Worm (Caenorhabditis elegans): ENCODE data around the gene T08G3.13.

Gene T08G3.13

DNA sequence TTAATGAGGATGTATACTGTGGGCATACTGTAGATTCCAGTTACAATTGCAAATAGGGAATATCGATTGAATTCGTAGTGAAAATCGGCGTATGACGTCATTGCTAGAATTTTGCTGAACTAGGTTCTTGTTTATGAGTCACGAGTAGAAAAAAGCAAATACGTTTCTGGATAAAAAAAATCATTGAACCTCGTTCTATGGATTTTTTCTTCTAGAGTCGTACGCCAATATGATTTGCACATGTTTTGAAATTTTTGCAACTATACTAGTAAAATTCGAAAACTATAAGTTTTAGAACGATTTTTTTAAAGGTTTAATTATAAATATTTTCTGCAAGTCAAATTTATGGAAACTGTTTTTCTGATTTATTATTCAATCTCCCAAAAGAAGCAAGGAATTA is 20.0 kb downstream of the T08G3.13 start, which contains the start of gene sru-44:
sru-44 (minus strand) TSS at position 101 of the 400 bp plus-strand sequence.
- TF ChIP-seq nhr-77 (tag; optimal IDR thresholded peaks at IDR 0.05) (no peak), crh-2 (tag; optimal IDR thresholded peaks at IDR 0.05) (no peak), nhr-10 (tag; optimal IDR thresholded peaks at IDR 0.05) (no peak), nhr-129 (tag; optimal IDR thresholded peaks at IDR 0.05) (no peak), ceh-82 (tag; optimal IDR thresholded peaks at IDR 0.05) (no peak), ZK546.5 (tag; optimal IDR thresholded peaks at IDR 0.05) (no peak), fos-1 (tag; optimal IDR thresholded peaks at IDR 0.05) (no peak), skn-1 (tag; optimal IDR thresholded peaks at IDR 0.05) (no peak), sma-9 (GFP tag; optimal IDR thresholded peaks at IDR 0.05) (no peak), sma-9 (tag; optimal IDR thresholded peaks at IDR 0.05) (no peak), nhr-21 (tag; optimal IDR thresholded peaks at IDR 0.05) (no peak), ztf-4 (tag; optimal IDR thresholded peaks at IDR 0.05) (no peak), F13H6.1 (tag; optimal IDR thresholded peaks at IDR 0.05) (no peak)

DNA sequence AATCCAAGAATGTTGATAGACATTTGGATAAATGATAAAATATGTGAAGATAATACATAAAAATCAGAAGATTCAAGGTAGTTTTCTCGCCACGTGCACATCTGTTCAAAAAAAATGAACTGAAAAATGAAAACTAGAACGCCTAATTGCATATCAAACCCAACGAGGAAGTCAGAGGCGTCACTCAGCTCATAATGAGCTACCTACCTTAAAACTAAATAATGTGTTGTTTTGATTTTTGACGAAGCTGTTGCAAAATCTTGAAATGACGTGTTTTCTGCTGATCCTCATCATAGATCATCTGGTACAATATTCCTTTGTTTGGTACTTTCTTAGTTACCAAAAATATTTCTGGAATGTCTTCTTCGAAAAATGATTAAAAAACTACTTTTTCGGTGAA is 23.1 kb downstream of the T08G3.13 start, which contains the start of gene srh-138:
srh-138 (minus strand) TSS at position 101 of the 400 bp plus-strand sequence.
- TF ChIP-seq sma-9 (GFP tag; optimal IDR thresholded peaks at IDR 0.05) (no peak), sma-9 (tag; optimal IDR thresholded peaks at IDR 0.05) (no peak), lin-13 (GFP tag; optimal IDR thresholded peaks at IDR 0.05) (no peak), ceh-82 (tag; optimal IDR thresholded peaks at IDR 0.05) (no peak), sma-3 (GFP tag; optimal IDR thresholded peaks at IDR 0.05) (no peak), nhr-11 (tag; optimal IDR thresholded peaks at IDR 0.05) (no peak), dmd-4 (tag; optimal IDR thresholded peaks at IDR 0.05) (no peak), aly-2 (tag; optimal IDR thresholded peaks at IDR 0.05) (no peak), unc-62 (GFP tag; optimal IDR thresholded peaks at IDR 0.05) (no peak), elt-1 (tag; optimal IDR thresholded peaks at IDR 0.05) (no peak), nhr-12 (tag; optimal IDR thresholded peaks at IDR 0.05) (no peak), nhr-77 (tag; optimal IDR thresholded peaks at IDR 0.05) (no peak), nhr-23 (tag; optimal IDR thresholded peaks at IDR 0.05) (no peak), zag-1 (tag; optimal IDR thresholded peaks at IDR 0.05) (no peak), R02D3.7 (tag; optimal IDR thresholded peaks at IDR 0.05) (no peak), egl-27 (tag; optimal IDR thresholded peaks at IDR 0.05) (no peak), nhr-129 (tag; optimal IDR thresholded peaks at IDR 0.05) (no peak)

DNA sequence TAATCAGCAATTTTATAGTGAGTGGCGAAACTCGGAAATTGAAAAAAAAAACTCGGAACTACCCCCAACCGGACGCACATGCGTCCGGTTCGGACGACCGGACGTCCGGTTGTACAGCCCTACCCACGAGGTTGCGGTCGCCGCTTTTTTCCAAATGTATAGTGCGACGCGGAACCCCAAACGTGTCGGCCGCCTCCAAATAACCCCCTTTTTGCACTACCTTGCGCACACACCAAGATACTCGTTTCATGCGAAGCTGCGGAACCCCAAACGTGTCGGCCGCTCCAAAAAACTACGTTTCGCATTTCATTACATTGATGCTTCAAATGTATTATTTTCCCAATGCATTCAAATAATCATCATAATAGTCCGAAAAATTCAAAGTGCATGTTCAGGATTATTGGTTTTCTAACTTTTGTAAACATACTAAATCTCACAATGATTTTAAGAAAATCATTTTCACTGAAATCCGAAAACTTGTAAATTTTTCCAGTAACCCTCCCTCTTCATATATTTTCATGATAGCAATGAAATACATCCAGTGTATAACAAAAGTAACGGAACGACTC is 24.2 kb downstream of the T08G3.13 start, which contains the start of gene srw-35:
srw-35 (plus strand) TSS at position 519 of the 569 bp plus-strand sequence.
- TF ChIP-seq unc-39 (tag; optimal IDR thresholded peaks at IDR 0.05) (no peak), fos-1 (tag; optimal IDR thresholded peaks at IDR 0.05) (no peak), dmd-4 (tag; optimal IDR thresholded peaks at IDR 0.05) (no peak), sma-9 (GFP tag; optimal IDR thresholded peaks at IDR 0.05) (no peak), sma-9 (tag; optimal IDR thresholded peaks at IDR 0.05) (no peak), nhr-12 (tag; optimal IDR thresholded peaks at IDR 0.05) (no peak), blmp-1 (tag; optimal IDR thresholded peaks at IDR 0.05; ENCODE audit: insufficient read depth) (no peak), nhr-25 (tag; optimal IDR thresholded peaks at IDR 0.05) (no peak), lsy-2 (tag; optimal IDR thresholded peaks at IDR 0.05) (no peak), zag-1 (tag; optimal IDR thresholded peaks at IDR 0.05) (no peak), ceh-16 (tag; optimal IDR thresholded peaks at IDR 0.05) (no peak), sma-3 (GFP tag; optimal IDR thresholded peaks at IDR 0.05) (no peak), skn-1 (tag; optimal IDR thresholded peaks at IDR 0.05) (no peak), elt-3 (tag; optimal IDR thresholded peaks at IDR 0.05) (no peak), ztf-1 (GFP tag; conservative IDR thresholded peaks at IDR 0.05) (no peak)

DNA sequence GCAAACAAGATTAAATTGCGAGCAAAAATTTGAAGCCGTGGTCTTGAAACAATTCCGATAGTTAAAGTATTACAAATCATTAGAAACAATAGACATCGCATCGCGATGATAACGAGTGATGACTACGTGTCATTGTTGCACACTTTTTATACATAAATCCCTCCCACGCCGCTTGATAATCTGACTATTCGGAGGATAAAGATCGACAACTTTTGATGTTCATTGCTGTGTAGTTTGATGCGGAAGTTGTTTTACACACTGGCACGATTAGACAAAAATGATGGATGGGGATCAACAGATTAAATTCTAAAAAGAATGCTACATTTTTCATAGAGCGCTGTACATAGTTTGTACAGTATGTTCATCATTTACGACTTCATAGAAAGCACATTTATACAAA is 31.4 kb downstream of the T08G3.13 start, which contains the start of gene T08G3.11:
T08G3.11 (minus strand) TSS at position 101 of the 400 bp plus-strand sequence.
- TF ChIP-seq nhr-237 (tag; optimal IDR thresholded peaks at IDR 0.05): no peak
- no peak for TF ChIP-seq ZK546.5 (tag; optimal IDR thresholded peaks at IDR 0.05)
- no peak for TF ChIP-seq nhr-77 (tag; optimal IDR thresholded peaks at IDR 0.05)
- no peak for TF ChIP-seq unc-55 (GFP tag; optimal IDR thresholded peaks at IDR 0.05)
- TF ChIP-seq ztf-4 (tag; optimal IDR thresholded peaks at IDR 0.05): no peak
- no peak for TF ChIP-seq mdl-1 (tag; optimal IDR thresholded peaks at IDR 0.05)
- TF ChIP-seq sma-3 (GFP tag; optimal IDR thresholded peaks at IDR 0.05): no peak
- TF ChIP-seq lin-39 (tag; optimal IDR thresholded peaks at IDR 0.05): no peak
- no peak for TF ChIP-seq egl-27 (tag; optimal IDR thresholded peaks at IDR 0.05)
- TF ChIP-seq aly-2 (tag; optimal IDR thresholded peaks at IDR 0.05): no peak
- no peak for TF ChIP-seq Y55F3AM.14 (GFP tag; optimal IDR thresholded peaks at IDR 0.05)
- TF ChIP-seq peb-1 (tag; optimal IDR thresholded peaks at IDR 0.05): no peak
- no peak for TF ChIP-seq R02D3.7 (tag; optimal IDR thresholded peaks at IDR 0.05)
- TF ChIP-seq elt-1 (tag; optimal IDR thresholded peaks at IDR 0.05): no peak
- TF ChIP-seq nhr-11 (tag; optimal IDR thresholded peaks at IDR 0.05): no peak
- TF ChIP-seq sem-4 (tag; optimal IDR thresholded peaks at IDR 0.05): no peak
- no peak for TF ChIP-seq gmeb-1 (tag; optimal IDR thresholded peaks at IDR 0.05)
- TF ChIP-seq zag-1 (tag; optimal IDR thresholded peaks at IDR 0.05): no peak
